Worm (Caenorhabditis elegans) whole organism, early embryonic: ENCODE results near the gene rabr-4.

ENCODE experiments used
- ama-1 ChIP-seq: fragments of 150-350 bp; optimal IDR thresholded peaks from 2 replicates; lab custom pipeline; 2014
- ceh-36 ChIP-seq: sonication (generic microtip); optimal IDR thresholded peaks from 2 replicates; lab custom pipeline; 2016; ENCODE audit warnings: missing genetic modification characterization, inconsistent platforms, missing compliant biosample characterization
- ets-7 ChIP-seq: sonication (generic microtip); optimal IDR thresholded peaks from 2 replicates; lab custom pipeline; 2016; ENCODE audit warnings: missing genotype, missing genetic modification characterization, missing compliant biosample characterization
- hmbx-1 ChIP-seq: sonication (generic microtip); optimal IDR thresholded peaks from 2 replicates; lab custom pipeline; 2016; ENCODE audit warnings: mild to moderate bottlenecking, missing genetic modification characterization, missing compliant biosample characterization
- hnd-1 ChIP-seq: sonication (generic microtip); optimal IDR thresholded peaks from 2 replicates; lab custom pipeline; 2016; ENCODE audit warnings: missing genetic modification characterization, missing compliant biosample characterization

- TF ChIP-seq ceh-36 (tag; lab: Kevin White, UChicago), result no peak
- TF ChIP-seq ama-1 (lab: Kevin White, UChicago), result no peak
- TF ChIP-seq ets-7, result no peak
- TF ChIP-seq hnd-1 (tag; lab: Kevin White, UChicago), result no peak
- TF ChIP-seq hmbx-1 (tag; lab: Kevin White, UChicago), result no peak
These were observed 36.3 kb upstream of the rabr-4 start, which contains the start of gene str-99 for ce11 chrV:16158391-16158790.
